Fruit fly (Drosophila melanogaster) whole organism, adult: ENCODE results near the gene Tektin-A.

Experiments
- CG11617 ChIP-seq: fragments of 200-800 bp; sonication (Bioruptor generic); optimal IDR thresholded peaks from 2 replicates; lab custom pipeline; 2017; ENCODE audit warnings: mild to moderate bottlenecking, missing biosample characterization, missing genetic modification reagents, missing genetic modification characterization
- CG1620 ChIP-seq: fragments of 200-800 bp; sonication (Bioruptor generic); optimal IDR thresholded peaks from 2 replicates; lab custom pipeline; 2016; ENCODE audit warnings: missing biosample characterization, missing genetic modification characterization
- CG33017 ChIP-seq: fragments of 200-800 bp; sonication (Bioruptor generic); optimal IDR thresholded peaks from 2 replicates; lab custom pipeline; 2018; ENCODE audit warnings: missing biosample characterization, mild to moderate bottlenecking, missing genetic modification characterization, moderate library complexity
- CG7101 ChIP-seq: fragments of 200-800 bp; sonication (Bioruptor generic); optimal IDR thresholded peaks from 2 replicates; lab custom pipeline; 2018; ENCODE audit warnings: missing biosample characterization, mild to moderate bottlenecking, missing genetic modification characterization, moderate library complexity
- Clk ChIP-seq: fragments of 200-800 bp; sonication (Bioruptor generic); optimal IDR thresholded peaks from 2 replicates; lab custom pipeline; 2017; ENCODE audit warnings: missing biosample characterization, missing genetic modification characterization
- Mnt ChIP-seq: fragments of 200-800 bp; sonication (Bioruptor generic); optimal IDR thresholded peaks from 2 replicates; lab custom pipeline; 2016; ENCODE audit warnings: missing biosample characterization, mild to moderate bottlenecking, missing genetic modification characterization
- bab1 ChIP-seq: fragments of 200-800 bp; sonication (Bioruptor generic); optimal IDR thresholded peaks from 3 replicates; lab custom pipeline; 2019; ENCODE audit warnings: missing biosample characterization, mild to moderate bottlenecking, missing genetic modification characterization, moderate library complexity
- cic ChIP-seq: fragments of 200-800 bp; sonication (Bioruptor generic); optimal IDR thresholded peaks from 2 replicates; lab custom pipeline; 2017; ENCODE audit warnings: missing biosample characterization, mild to moderate bottlenecking, missing genetic modification characterization, moderate library complexity
- cnc ChIP-seq, 2 experiments: fragments of >200 bp; optimal IDR thresholded peaks; 2 replicates each; lab custom pipeline; 2017
- kay ChIP-seq: fragments of 200-800 bp; sonication (Bioruptor generic); peaks from one replicate; lab custom pipeline; 2016; ENCODE audit warnings: missing biosample characterization, missing genetic modification characterization, borderline replicate concordance
- ovo ChIP-seq: fragments of 200-800 bp; sonication (Bioruptor generic); optimal IDR thresholded peaks from 2 replicates; lab custom pipeline; 2016; ENCODE audit warnings: missing biosample characterization, missing genetic modification characterization
- pad ChIP-seq: fragments of 200-800 bp; sonication (Bioruptor generic); optimal IDR thresholded peaks from 3 replicates; lab custom pipeline; 2017; ENCODE audit warnings: missing biosample characterization, missing genetic modification characterization, mild to moderate bottlenecking, moderate library complexity, missing genetic modification reagents
- tj ChIP-seq: fragments of 200-800 bp; sonication (Bioruptor generic); optimal IDR thresholded peaks from 3 replicates; lab custom pipeline; 2017; ENCODE audit warnings: missing biosample characterization, mild to moderate bottlenecking, missing genetic modification characterization, moderate library complexity
- toe ChIP-seq: fragments of 200-800 bp; sonication (Bioruptor generic); optimal IDR thresholded peaks from 2 replicates; lab custom pipeline; 2016; ENCODE audit warnings: missing biosample characterization, missing genetic modification characterization

DNA sequence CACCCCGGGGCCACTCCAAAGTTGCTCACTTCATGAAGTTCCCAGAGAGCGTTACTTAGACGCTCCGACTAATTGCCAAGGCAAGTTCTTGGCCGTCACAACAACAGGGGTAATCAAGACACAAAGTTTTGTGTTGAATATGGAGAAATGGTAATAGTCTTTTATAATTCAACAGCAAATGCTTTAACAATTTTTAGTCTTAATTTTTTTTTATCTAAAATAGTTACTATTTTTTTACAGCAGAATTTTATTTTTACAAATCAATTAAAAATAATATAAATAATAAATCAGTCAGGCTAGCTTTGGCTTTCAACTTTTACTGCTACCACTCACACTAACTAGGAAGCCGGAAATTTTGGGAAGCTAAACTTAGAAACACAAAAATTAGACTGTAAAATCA is 1.6 kb upstream of the Tektin-A start, which contains the start of gene CG13243:
- TF ChIP-seq CG11617 (GFP tag; lab: Kevin White, UChicago), result no peak
- TF ChIP-seq CG33017, result no peak
- TF ChIP-seq Clk, result no peak
- TF ChIP-seq cic (GFP tag; lab: Kevin White, UChicago), result no peak
- TF ChIP-seq pad (GFP tag; lab: Kevin White, UChicago), result no peak
- no peak for TF ChIP-seq cnc (optimal IDR thresholded peaks at IDR 0.05; lab: Kevin White, UChicago)
- no peak for TF ChIP-seq CG7101 (tag; lab: Kevin White, UChicago)
- no peak for TF ChIP-seq bab1 (GFP tag; lab: Kevin White, UChicago)
- no peak for TF ChIP-seq tj (GFP tag; lab: Kevin White, UChicago)
- no peak for TF ChIP-seq CG1620 (GFP tag; lab: Kevin White, UChicago)
- TF ChIP-seq kay (GFP tag; lab: Kevin White, UChicago), result no peak
- no peak for TF ChIP-seq toe (GFP tag; lab: Kevin White, UChicago)
- no peak for TF ChIP-seq Mnt (GFP tag; lab: Kevin White, UChicago)
- TF ChIP-seq ovo (GFP tag; lab: Kevin White, UChicago), result no peak
